Worm (Caenorhabditis elegans) whole organism, late embryonic: ENCODE results near the gene nspd-2.

Source experiments
- C08G9.2 ChIP-seq: sonication (generic microtip); optimal IDR thresholded peaks from 2 replicates; lab custom pipeline; 2016; ENCODE audit warnings: mild to moderate bottlenecking, missing genetic modification characterization, moderate library complexity, missing compliant biosample characterization
- ama-1 ChIP-seq: fragments of 150-350 bp; optimal IDR thresholded peaks from 2 replicates; lab custom pipeline; 2014
- ceh-22 ChIP-seq: sonication (generic microtip); optimal IDR thresholded peaks from 2 replicates; lab custom pipeline; 2017; ENCODE audit warnings: missing biosample characterization, missing genetic modification characterization
- hlh-6 ChIP-seq: sonication (generic microtip); optimal IDR thresholded peaks from 2 replicates; lab custom pipeline; 2016; ENCODE audit warnings: missing genotype, missing genetic modification characterization, missing compliant biosample characterization
- nfya-1 ChIP-seq: sonication (generic microtip); optimal IDR thresholded peaks from 2 replicates; lab custom pipeline; 2017; ENCODE audit warnings: missing genetic modification characterization, mild to moderate bottlenecking, missing compliant biosample characterization, antibody characterized with exemption, moderate library complexity
- nhr-11 ChIP-seq: fragments of 150-350 bp; optimal IDR thresholded peaks from 2 replicates; lab custom pipeline; 2014; ENCODE audit warnings: missing biosample characterization, missing genetic modification characterization
- pqm-1 ChIP-seq: sonication (generic microtip); optimal IDR thresholded peaks from 2 replicates; lab custom pipeline; 2016; ENCODE audit warnings: missing genetic modification characterization, missing compliant biosample characterization
- unc-55 ChIP-seq: sonication (generic microtip); optimal IDR thresholded peaks from 2 replicates; lab custom pipeline; 2017; ENCODE audit warnings: missing biosample characterization, missing genetic modification reagents, missing genetic modification characterization

ce11 chrIV:9822585-9822984 lies 21.3 kb upstream of the nspd-2 start:
- peak; percentile 9 for TF ChIP-seq C08G9.2 (tag; lab: Kevin White, UChicago)
- TF ChIP-seq ceh-22 (tag; lab: Kevin White, UChicago) = no peak
- no peak for TF ChIP-seq pqm-1 (tag; lab: Kevin White, UChicago)
- no peak for TF ChIP-seq hlh-6
- no peak for TF ChIP-seq nhr-11 (tag; lab: Kevin White, UChicago)
- TF ChIP-seq nfya-1 (tag; lab: Kevin White, UChicago) = no peak
- TF ChIP-seq ama-1 = no peak
- TF ChIP-seq unc-55 = no peak
